Worm (Caenorhabditis elegans): ENCODE measurements around the gene K04D7.6.

Gene K04D7.6

DNA sequence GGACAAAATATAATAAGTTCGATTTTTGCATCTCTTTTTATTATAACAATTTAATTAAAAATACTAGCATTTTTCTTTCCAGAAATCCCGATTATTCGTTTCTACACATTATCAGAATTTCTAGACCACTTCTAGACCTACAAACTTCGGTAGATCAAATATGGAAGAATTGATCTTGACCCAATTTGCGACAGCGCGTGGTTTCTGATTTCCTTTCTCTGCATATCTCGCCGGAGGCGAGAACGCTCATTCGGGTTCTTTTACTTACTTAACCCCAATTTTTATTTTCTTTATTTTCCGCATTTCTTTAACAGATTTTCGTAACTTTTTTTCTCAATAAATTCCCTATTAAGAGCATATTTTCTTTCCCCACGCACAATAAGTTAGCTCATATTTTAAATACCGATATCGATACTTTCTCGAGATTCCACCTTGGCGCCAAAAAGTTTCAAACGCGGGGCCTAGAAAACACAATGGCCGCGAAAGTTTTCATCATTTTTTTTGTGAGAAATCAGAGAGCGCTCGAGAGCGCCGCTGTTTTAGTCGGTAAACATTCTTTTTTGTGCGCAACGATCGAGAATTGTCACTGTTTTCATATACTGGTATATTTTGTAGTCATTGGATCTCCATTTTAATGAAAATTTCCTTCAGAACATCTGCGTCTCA, 36.5 kb upstream of the K04D7.6 start (continued):
- TF ChIP-seq egrh-3 (GFP tag; IDR thresholded peaks at IDR 0.05) (no peak), ztf-22 (GFP tag; optimal IDR thresholded peaks at IDR 0.05) (no peak), D2030.7 (GFP tag; IDR thresholded peaks at IDR 0.05) (peak; percentile 44), athp-1 (tag; optimal IDR thresholded peaks at IDR 0.05) (no peak), fkh-3 (tag; optimal IDR thresholded peaks at IDR 0.05) (no peak), B0019.2 (GFP tag; conservative IDR thresholded peaks at IDR 0.05) (no peak), ekl-4 (GFP tag; IDR thresholded peaks at IDR 0.05) (no peak), ets-4 (GFP tag; optimal IDR thresholded peaks at IDR 0.05) (no peak), lin-40 (tag; optimal IDR thresholded peaks at IDR 0.05) (no peak), lin-26 (GFP tag; IDR thresholded peaks at IDR 0.05) (no peak), madf-3 (GFP tag; IDR thresholded peaks at IDR 0.05) (no peak), F39B2.1 (GFP tag; IDR thresholded peaks at IDR 0.05) (no peak), hlh-26 (GFP tag; conservative IDR thresholded peaks at IDR 0.05) (no peak), ccch-3 (GFP tag; optimal IDR thresholded peaks at IDR 0.05) (no peak), aptf-3 (GFP tag; IDR thresholded peaks at IDR 0.05) (no peak), ceh-58 (GFP tag; IDR thresholded peaks at IDR 0.05) (no peak), cebp-1 (GFP tag; IDR thresholded peaks at IDR 0.05) (no peak), cebp-1 (tag; optimal IDR thresholded peaks at IDR 0.05) (no peak), nhr-120 (GFP tag; IDR thresholded peaks at IDR 0.05) (no peak), F37B4.10 (GFP tag; IDR thresholded peaks at IDR 0.05) (no peak), chd-7 (tag; optimal IDR thresholded peaks at IDR 0.05) (no peak), sdz-38 (tag; optimal IDR thresholded peaks at IDR 0.05) (no peak), egl-18 (GFP tag; IDR thresholded peaks at IDR 0.05) (no peak), F33H1.4 (GFP tag; IDR thresholded peaks at IDR 0.05) (no peak), lir-1 (GFP tag; conservative IDR thresholded peaks at IDR 0.05) (no peak), F57C9.4 (tag; optimal IDR thresholded peaks at IDR 0.05) (no peak), rcor-1 (GFP tag; IDR thresholded peaks at IDR 0.05) (no peak), hlh-12 (tag; optimal IDR thresholded peaks at IDR 0.05) (no peak), ztf-28 (GFP tag; IDR thresholded peaks at IDR 0.05) (no peak), let-526 (GFP tag; IDR thresholded peaks at IDR 0.05) (no peak), nhr-179 (tag; optimal IDR thresholded peaks at IDR 0.05) (no peak), ceh-27 (GFP tag; optimal IDR thresholded peaks at IDR 0.05) (no peak), F55B11.4 (tag; optimal IDR thresholded peaks at IDR 0.05; ENCODE audit: borderline replicate concordance, insufficient read depth) (no peak), F57A8.1 (GFP tag; optimal IDR thresholded peaks at IDR 0.05) (no peak), zfh-2 (GFP tag; conservative IDR thresholded peaks at IDR 0.05) (no peak), him-1 (tag; optimal IDR thresholded peaks at IDR 0.05) (no peak), nhr-90 (tag; optimal IDR thresholded peaks at IDR 0.05) (no peak), egl-44 (GFP tag; IDR thresholded peaks at IDR 0.05) (no peak), tbp1 (GFP tag; optimal IDR thresholded peaks at IDR 0.05) (no peak), xnd-1 (tag; optimal IDR thresholded peaks at IDR 0.05) (peak; percentile 64), hmg-1.2 (GFP tag; IDR thresholded peaks at IDR 0.05) (no peak; the same call in 1 of the 2 replicates), snpc-1.1 (tag; optimal IDR thresholded peaks at IDR 0.05; ENCODE audit: insufficient read depth) (no peak), cebp-2 (GFP tag; IDR thresholded peaks at IDR 0.05) (no peak), mes-4 (tag; optimal IDR thresholded peaks at IDR 0.05) (no peak), tlf-1 (GFP tag; optimal IDR thresholded peaks at IDR 0.05) (no peak), unc-62 (GFP tag; optimal IDR thresholded peaks at IDR 0.05) (no peak), snpc-1.3 (tag; optimal IDR thresholded peaks at IDR 0.05; ENCODE audit: insufficient read depth) (no peak), nfya-1 (tag; optimal IDR thresholded peaks at IDR 0.05; ENCODE audit: borderline replicate concordance, insufficient read depth) (no peak), Y79H2A.3 (GFP tag; conservative IDR thresholded peaks at IDR 0.05) (no peak)
